Fruit fly (Drosophila melanogaster): Measurements from ENCODE around the gene Cpr78Cc.
A peak's percentile ranks its signal among the peaks of the same experiment; 100 is the strongest.

The Cpr78Cc gene

DNA sequence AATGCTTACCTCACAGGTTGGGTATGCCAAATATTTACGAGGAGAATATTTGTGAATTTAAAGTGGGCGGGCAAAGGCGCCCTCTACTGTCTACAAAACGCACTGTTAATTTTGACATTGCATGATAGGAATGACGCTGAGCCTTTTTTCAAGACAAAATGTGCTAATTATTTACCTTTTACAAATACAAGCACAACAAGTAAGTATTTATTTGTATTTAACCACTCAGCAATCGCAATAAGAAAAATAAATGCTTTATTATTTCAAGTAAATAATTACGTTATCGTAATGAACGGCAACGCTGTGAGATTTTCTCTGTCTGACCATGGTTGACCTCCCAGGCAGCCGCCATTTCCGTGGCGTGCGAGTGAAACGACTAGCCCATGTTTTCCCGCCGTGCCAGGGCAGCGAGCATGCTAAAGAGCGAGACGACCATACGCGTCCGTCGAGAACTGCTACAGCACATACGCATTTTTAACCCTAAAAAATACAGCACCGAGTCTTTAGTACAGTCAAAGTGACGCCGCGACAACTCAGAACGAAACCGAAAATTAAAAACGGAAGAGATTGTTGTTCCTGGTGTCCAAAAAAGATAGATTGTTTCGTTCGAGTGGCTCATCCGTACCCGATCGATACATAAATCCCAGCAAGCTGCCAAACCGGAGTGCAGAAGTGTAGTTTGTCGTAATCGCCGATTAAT is 14.6 kb upstream of the Cpr78Cc start, which contains the start of the genes CG12974 and pzg (continued):
- TF ChIP-seq croc (GFP tag; conservative IDR thresholded peaks at IDR 0.05) (peak; percentile 91), Myb (GFP tag; optimal IDR thresholded peaks at IDR 0.05) (peak; percentile 70), CG12942 (GFP tag; optimal IDR thresholded peaks at IDR 0.05) (peak; percentile 67), p53 (GFP tag; optimal IDR thresholded peaks at IDR 0.05) (no peak), dmrt11E (tag; optimal IDR thresholded peaks at IDR 0.05) (peak; percentile 95), CG14014 (GFP tag; IDR thresholded peaks at IDR 0.05) (0 out of 2 replicates have a peak, but pooled peaks have one; percentile 55), Gsc (GFP tag; IDR thresholded peaks at IDR 0.05) (peak; percentile 81), Hey (tag; optimal IDR thresholded peaks at IDR 0.05) (peak; percentile 70), stc (GFP tag; IDR thresholded peaks at IDR 0.05) (peak; percentile 62; the same call in 1 of the 2 replicates), gce (GFP tag; IDR thresholded peaks at IDR 0.05) (no peak), CG15479 (GFP tag; optimal IDR thresholded peaks at IDR 0.05) (peak; percentile 29), GATAe (GFP tag; conservative IDR thresholded peaks at IDR 0.05) (no peak), CG7928 (GFP tag; optimal IDR thresholded peaks at IDR 0.05) (peak; percentile 69), Aef1 (GFP tag; IDR thresholded peaks at IDR 0.05) (peak; percentile 86), kni (GFP tag; optimal IDR thresholded peaks at IDR 0.05) (peak; percentile 77), CG12299 (tag; optimal IDR thresholded peaks at IDR 0.05) (peak; percentile 20), CG11723 (GFP tag; optimal IDR thresholded peaks at IDR 0.05) (peak; percentile 8), kay (GFP tag; optimal IDR thresholded peaks at IDR 0.05) (peak; percentile 10), cad (GFP tag; optimal IDR thresholded peaks at IDR 0.05) (no peak), pnt (GFP tag; optimal IDR thresholded peaks at IDR 0.05) (peak; percentile 65), CG12104 (GFP tag; optimal IDR thresholded peaks at IDR 0.05) (peak; percentile 80), sug (tag; optimal IDR thresholded peaks at IDR 0.05) (peak; percentile 85), CG30403 (GFP tag; optimal IDR thresholded peaks at IDR 0.05) (peak; percentile 93), ranshi (GFP tag; IDR thresholded peaks at IDR 0.05) (peak; percentile 61; the same call in 1 of the 2 replicates), crp (GFP tag; optimal IDR thresholded peaks at IDR 0.05) (peak in 1 of 2 experiments; percentile 64), dpn (GFP tag; optimal IDR thresholded peaks at IDR 0.05) (peak; percentile 34 to 65), CG33213 (GFP tag; optimal IDR thresholded peaks at IDR 0.05) (peak; percentile 66), hbn (GFP tag; IDR thresholded peaks at IDR 0.05; ENCODE audit: partially characterized antibody) (peak; percentile 20), Rfx (GFP tag; IDR thresholded peaks at IDR 0.05) (peak; percentile 92), CG7271 (tag; optimal IDR thresholded peaks at IDR 0.05) (peak; percentile 64), YL-1 (GFP tag; optimal IDR thresholded peaks at IDR 0.05) (peak; percentile 96), CG11696 (GFP tag; IDR thresholded peaks at IDR 0.05) (no peak), CG11695 (GFP tag; IDR thresholded peaks at IDR 0.05) (peak; percentile 34; the same call in 1 of the 3 replicates), Hr39 (optimal IDR thresholded peaks at IDR 0.05) (no peak), sisA (GFP tag; IDR thresholded peaks at IDR 0.05) (peak; percentile 95), Asciz (GFP tag; optimal IDR thresholded peaks at IDR 0.05) (no peak), grau (tag; optimal IDR thresholded peaks at IDR 0.05) (peak; percentile 78), row (GFP tag; IDR thresholded peaks at IDR 0.05) (peak; percentile 88), seq (GFP tag; IDR thresholded peaks at IDR 0.05) (peak; percentile 75), sr (GFP tag; IDR thresholded peaks at IDR 0.05) (peak; percentile 34; the same call in 1 of the 3 replicates), gro (GFP tag; optimal IDR thresholded peaks at IDR 0.05) (peak; percentile 7), CG13894 (tag; optimal IDR thresholded peaks at IDR 0.05) (peak; percentile 60), amos (GFP tag; IDR thresholded peaks at IDR 0.05; ENCODE audit: partially characterized antibody) (peak; percentile 66; the same call in 1 of the 2 replicates), Dll (GFP tag; IDR thresholded peaks at IDR 0.05; ENCODE audit: partially characterized antibody) (peak; percentile 69; the same call in 3 of the 4 replicates), CG7745 (tag; optimal IDR thresholded peaks at IDR 0.05) (no peak), inv (GFP tag; IDR thresholded peaks at IDR 0.05; ENCODE audit: partially characterized antibody) (peak; percentile 85), CG2116 (GFP tag; optimal IDR thresholded peaks at IDR 0.05) (peak; percentile 69), CG4404 (GFP tag; IDR thresholded peaks at IDR 0.05) (peak; percentile 95), Sry-δ (GFP tag; optimal IDR thresholded peaks at IDR 0.05) (peak; percentile 72), Bdp1 (GFP tag; optimal IDR thresholded peaks at IDR 0.05) (peak; percentile 72)
